Fruit fly (Drosophila melanogaster): ENCODE data around the gene lmgA.

lmgA gene

dm6 chr2L:8532790-8533189 lies 4.4 kb upstream of the lmgA start:
- TF ChIP-seq Smox (GFP tag; optimal IDR thresholded peaks at IDR 0.05), result no peak
- peak; percentile 12 for TF ChIP-seq Eip78C (GFP tag)
- no peak for TF ChIP-seq spab (GFP tag; optimal IDR thresholded peaks at IDR 0.05)
- no peak for TF ChIP-seq fd85E (GFP tag; optimal IDR thresholded peaks at IDR 0.05)
- peak; percentile 48 for TF ChIP-seq dsx (GFP tag; optimal IDR thresholded peaks at IDR 0.05; ENCODE audit: poor library complexity, severe bottlenecking)

DNA sequence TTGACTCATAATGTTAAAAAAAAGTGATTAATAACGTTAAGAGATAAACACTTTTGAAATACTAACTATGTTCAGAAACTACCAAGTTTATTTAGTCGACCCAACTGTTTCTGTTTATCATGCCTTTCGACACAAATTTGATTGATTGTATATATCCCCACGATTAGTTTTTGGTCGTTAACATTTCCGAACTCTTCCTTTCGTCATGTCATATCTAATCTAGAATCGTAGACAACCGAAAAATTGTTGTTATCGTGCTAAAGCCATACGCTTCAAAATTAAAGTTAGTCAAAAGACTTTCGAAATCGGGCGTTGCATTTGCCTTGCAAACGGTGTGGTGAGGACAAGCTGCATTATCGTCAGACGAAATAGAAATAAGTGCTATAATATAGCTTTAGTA lies 1.8 kb upstream of the lmgA start:
- TF ChIP-seq eg (GFP tag; IDR thresholded peaks at IDR 0.05) (no peak), ss (GFP tag; optimal IDR thresholded peaks at IDR 0.05) (no peak), vri (GFP tag; optimal IDR thresholded peaks at IDR 0.05) (peak; percentile 42), CG8119 (GFP tag; IDR thresholded peaks at IDR 0.05) (no peak)

- TF ChIP-seq CG11902 (GFP tag; optimal IDR thresholded peaks at IDR 0.05) (no peak), ss (GFP tag; optimal IDR thresholded peaks at IDR 0.05) (peak; percentile 13 to 41), Smox (GFP tag; optimal IDR thresholded peaks at IDR 0.05) (no peak), Hr39 (GFP tag; optimal IDR thresholded peaks at IDR 0.05) (no peak), lz (GFP tag; optimal IDR thresholded peaks at IDR 0.05) (no peak), fd59A (GFP tag; optimal IDR thresholded peaks at IDR 0.05) (no peak), vri (GFP tag; optimal IDR thresholded peaks at IDR 0.05) (peak; percentile 16), OdsH (GFP tag; optimal IDR thresholded peaks at IDR 0.05) (no peak), topi (GFP tag; optimal IDR thresholded peaks at IDR 0.05) (no peak), Lpt (GFP tag; optimal IDR thresholded peaks at IDR 0.05) (no peak), Ets96B (tag; optimal IDR thresholded peaks at IDR 0.05) (no peak), CG6808 (GFP tag; optimal IDR thresholded peaks at IDR 0.05) (peak; percentile 6), Eip78C (GFP tag) (peak; percentile 70), fkh (GFP tag; optimal IDR thresholded peaks at IDR 0.05) (no peak), CG8632 (GFP tag; optimal IDR thresholded peaks at IDR 0.05) (no peak), spab (GFP tag; optimal IDR thresholded peaks at IDR 0.05) (no peak), CG1621 (tag; optimal IDR thresholded peaks at IDR 0.05) (peak; percentile 25), cyc (GFP tag; optimal IDR thresholded peaks at IDR 0.05) (no peak), svp (GFP tag) (peak; percentile 86), CG31627 (GFP tag; optimal IDR thresholded peaks at IDR 0.05) (no peak), CG6163 (GFP tag; IDR thresholded peaks at IDR 0.05) (peak; percentile 68; the same call in 2 of the 3 replicates), CG16779 (tag; optimal IDR thresholded peaks at IDR 0.05) (no peak), Hr38 (GFP tag; optimal IDR thresholded peaks at IDR 0.05) (no peak), CG8119 (GFP tag; IDR thresholded peaks at IDR 0.05) (peak; percentile 50; the same call in 2 of the 3 replicates), Blimp-1 (GFP tag; optimal IDR thresholded peaks at IDR 0.05) (peak; percentile 68), esn (GFP tag; optimal IDR thresholded peaks at IDR 0.05) (peak; percentile 11), CG6854 (GFP tag; optimal IDR thresholded peaks at IDR 0.05) (peak; percentile 82), CG15336 (GFP tag; IDR thresholded peaks at IDR 0.05) (0 out of 2 replicates have a peak, but pooled peaks have one; percentile 15), Eip75B (GFP tag; optimal IDR thresholded peaks at IDR 0.05) (no peak), Sox14 (GFP tag; optimal IDR thresholded peaks at IDR 0.05) (no peak), CG10631 (GFP tag; optimal IDR thresholded peaks at IDR 0.05) (no peak), pdm3 (GFP tag; optimal IDR thresholded peaks at IDR 0.05) (no peak), CG10669 (GFP tag; optimal IDR thresholded peaks at IDR 0.05) (no peak), dsx (GFP tag; optimal IDR thresholded peaks at IDR 0.05; ENCODE audit: poor library complexity, severe bottlenecking) (no peak), net (GFP tag; optimal IDR thresholded peaks at IDR 0.05) (peak; percentile 32), CG4318 (GFP tag; optimal IDR thresholded peaks at IDR 0.05) (no peak), CG32006 (GFP tag; optimal IDR thresholded peaks at IDR 0.05) (no peak), dac (GFP tag; optimal IDR thresholded peaks at IDR 0.05) (no peak), CG6276 (GFP tag; optimal IDR thresholded peaks at IDR 0.05) (peak; percentile 3)
Observed at dm6 chr2L:8528951-8529430, 573 bp upstream of the lmgA start, which contains the start of gene CG17834. Gene CG17834 (plus strand): TSS chr2L:8529141.

All from whole organism, prepupa.